Worm (Caenorhabditis elegans): ENCODE data around the gene drn-1.
A peak's percentile ranks its signal among the peaks of the same experiment; 100 is the strongest.

The drn-1 gene

ce11 chrII:5231111-5231510 lies 40.5 kb downstream of the drn-1 start, which contains the start of gene EGAP2.1:
EGAP2.1 (plus strand) TSS chrII:5231411.
- TF ChIP-seq blmp-1 (tag; optimal IDR thresholded peaks at IDR 0.05) = peak; percentile 4
- TF ChIP-seq jun-1 (tag; optimal IDR thresholded peaks at IDR 0.05) = no peak

- no peak for TF ChIP-seq grh-1 (GFP tag; IDR thresholded peaks at IDR 0.05)
- no peak for TF ChIP-seq lin-15B (tag; optimal IDR thresholded peaks at IDR 0.05)
- no peak for TF ChIP-seq hlh-17 (GFP tag; optimal IDR thresholded peaks at IDR 0.05; ENCODE audit: borderline replicate concordance)
- TF ChIP-seq blmp-1 (tag; optimal IDR thresholded peaks at IDR 0.05) = no peak
- TF ChIP-seq lir-3 (tag; optimal IDR thresholded peaks at IDR 0.05; ENCODE audit: poor library complexity) = no peak
- TF ChIP-seq ceh-90 (tag; optimal IDR thresholded peaks at IDR 0.05) = no peak
- no peak for TF ChIP-seq hpl-2 (GFP tag; optimal IDR thresholded peaks at IDR 0.05)
- no peak for TF ChIP-seq nhr-84 (tag; optimal IDR thresholded peaks at IDR 0.05)
- no peak for TF ChIP-seq lin-13 (GFP tag; optimal IDR thresholded peaks at IDR 0.05)
- no peak for TF ChIP-seq snu-23 (GFP tag; optimal IDR thresholded peaks at IDR 0.05)
- TF ChIP-seq snpc-4 (tag; optimal IDR thresholded peaks at IDR 0.05) = no peak
- no peak for TF ChIP-seq hlh-4 (tag; optimal IDR thresholded peaks at IDR 0.05)
- TF ChIP-seq ceh-63 (GFP tag; optimal IDR thresholded peaks at IDR 0.05) = no peak
- TF ChIP-seq skn-1 (tag; optimal IDR thresholded peaks at IDR 0.05) = no peak
- no peak for TF ChIP-seq Y116A8C.19 (tag; optimal IDR thresholded peaks at IDR 0.05; ENCODE audit: borderline replicate concordance)
These were observed 42.0 kb downstream of the drn-1 start, which contains the start of gene EGAP2.2 for ce11 chrII:5229596-5229995. EGAP2.2 (plus strand) TSS chrII:5229896.

ce11 chrII:5228662-5229061 lies 43.0 kb downstream of the drn-1 start:
- TF ChIP-seq mab-9 (GFP tag; IDR thresholded peaks at IDR 0.05) (no peak), lin-35 (GFP tag; optimal IDR thresholded peaks at IDR 0.05) (no peak), hlh-17 (GFP tag; optimal IDR thresholded peaks at IDR 0.05; ENCODE audit: borderline replicate concordance) (no peak), unc-98 (GFP tag; IDR thresholded peaks at IDR 0.05) (no peak)

- TF ChIP-seq nhr-20 (tag; optimal IDR thresholded peaks at IDR 0.05) (peak; percentile 40), F16B12.6 (tag; optimal IDR thresholded peaks at IDR 0.05) (no peak), nhr-237 (tag; optimal IDR thresholded peaks at IDR 0.05) (no peak), aly-2 (tag; optimal IDR thresholded peaks at IDR 0.05) (no peak), ztf-4 (tag; optimal IDR thresholded peaks at IDR 0.05) (no peak), efl-1 (optimal IDR thresholded peaks at IDR 0.05) (peak; percentile 24 to 28), efl-1 (GFP tag; optimal IDR thresholded peaks at IDR 0.05 in 1 of 2) (no peak), nhr-77 (tag; optimal IDR thresholded peaks at IDR 0.05) (peak; percentile 6), fos-1 (tag; optimal IDR thresholded peaks at IDR 0.05) (no peak), snpc-4 (tag; optimal IDR thresholded peaks at IDR 0.05) (no peak), blmp-1 (tag; optimal IDR thresholded peaks at IDR 0.05) (peak; percentile 34), unc-98 (GFP tag; IDR thresholded peaks at IDR 0.05) (no peak), dsc-1 (tag; optimal IDR thresholded peaks at IDR 0.05) (no peak), C34B4.2 (tag; optimal IDR thresholded peaks at IDR 0.05) (no peak), mef-2 (tag; optimal IDR thresholded peaks at IDR 0.05) (no peak), lin-14 (GFP tag; optimal IDR thresholded peaks at IDR 0.05) (peak; percentile 64), lin-35 (GFP tag; optimal IDR thresholded peaks at IDR 0.05) (peak in 1 of 2 experiments; percentile 36), nhr-71 (tag; optimal IDR thresholded peaks at IDR 0.05) (peak; percentile 53), ceh-90 (tag; optimal IDR thresholded peaks at IDR 0.05) (no peak), unc-62 (GFP tag; optimal IDR thresholded peaks at IDR 0.05) (no peak), hpl-2 (GFP tag; optimal IDR thresholded peaks at IDR 0.05) (no peak), lin-15B (tag; optimal IDR thresholded peaks at IDR 0.05) (no peak), snu-23 (GFP tag; optimal IDR thresholded peaks at IDR 0.05) (peak; percentile 42), rnt-1 (tag; optimal IDR thresholded peaks at IDR 0.05) (peak; percentile 40), tbx-2 (tag; optimal IDR thresholded peaks at IDR 0.05) (peak; percentile 38), nhr-90 (tag; optimal IDR thresholded peaks at IDR 0.05; ENCODE audit: poor library complexity) (peak; percentile 7), nhr-76 (tag; optimal IDR thresholded peaks at IDR 0.05) (no peak), ets-5 (GFP tag; IDR thresholded peaks at IDR 0.05) (no peak), swsn-7 (tag; optimal IDR thresholded peaks at IDR 0.05) (peak; percentile 18), mdl-1 (tag; optimal IDR thresholded peaks at IDR 0.05) (peak in 1 of 2 experiments; percentile 2), elt-2 (tag; optimal IDR thresholded peaks at IDR 0.05) (peak; percentile 78), unc-130 (tag; optimal IDR thresholded peaks at IDR 0.05) (peak; percentile 35), nhr-11 (tag; optimal IDR thresholded peaks at IDR 0.05) (no peak), efl-3 (GFP tag; optimal IDR thresholded peaks at IDR 0.05) (no peak)
These were observed 43.9 kb downstream of the drn-1 start for ce11 chrII:5227768-5228167.

Measured in whole organism, L1 larva.